Fruit fly (Drosophila melanogaster): Measurements from ENCODE around the gene CG2202.

Gene CG2202

dm6 chrX:10857376-10857775 is 8.8 kb downstream of the CG2202 start, which contains the start of the genes sofe and CG2186 (continued):
- TF ChIP-seq Stat92E (GFP tag; optimal IDR thresholded peaks at IDR 0.05) (peak in 1 of 3 experiments; percentile 25), mam (GFP tag; optimal IDR thresholded peaks at IDR 0.05) (peak; percentile 75), Dad (GFP tag; optimal IDR thresholded peaks at IDR 0.05) (no peak), Optix (GFP tag; IDR thresholded peaks at IDR 0.05) (no peak), corto (GFP tag; optimal IDR thresholded peaks at IDR 0.05) (no peak), ranshi (GFP tag; IDR thresholded peaks at IDR 0.05) (0 out of 2 replicates have a peak, but pooled peaks have one; percentile 10), CkIIα-i1 (GFP tag; IDR thresholded peaks at IDR 0.05) (no peak), CG13296 (GFP tag; optimal IDR thresholded peaks at IDR 0.05) (no peak), gsb (GFP tag; IDR thresholded peaks at IDR 0.05) (no peak), amos (GFP tag; IDR thresholded peaks at IDR 0.05; ENCODE audit: partially characterized antibody) (peak; percentile 85), CG17802 (tag; optimal IDR thresholded peaks at IDR 0.05) (no peak), wdn (GFP tag; IDR thresholded peaks at IDR 0.05) (no peak), Ssrp (tag; optimal IDR thresholded peaks at IDR 0.05) (peak; percentile 34), tna (GFP tag; IDR thresholded peaks at IDR 0.05; ENCODE audit: partially characterized antibody) (peak; percentile 70), D (optimal IDR thresholded peaks at IDR 0.05) (no peak), D (GFP tag; optimal IDR thresholded peaks at IDR 0.05) (no peak), vfl (GFP tag; optimal IDR thresholded peaks at IDR 0.05) (peak; percentile 44), CG6654 (GFP tag; optimal IDR thresholded peaks at IDR 0.05) (peak; percentile 81), CG4820 (GFP tag; optimal IDR thresholded peaks at IDR 0.05) (peak; percentile 11), sr (GFP tag; IDR thresholded peaks at IDR 0.05) (no peak), bigmax (GFP tag; optimal IDR thresholded peaks at IDR 0.05) (no peak), CG6765 (GFP tag; optimal IDR thresholded peaks at IDR 0.05) (no peak), CG2120 (GFP tag; optimal IDR thresholded peaks at IDR 0.05) (peak; percentile 78), CG8924 (tag; optimal IDR thresholded peaks at IDR 0.05) (peak; percentile 33), Abd-B (GFP tag; optimal IDR thresholded peaks at IDR 0.05) (peak; percentile 35), CG15073 (GFP tag; optimal IDR thresholded peaks at IDR 0.05) (no peak), CG2202 (tag; optimal IDR thresholded peaks at IDR 0.05) (peak; percentile 34), CG8290 (GFP tag; optimal IDR thresholded peaks at IDR 0.05) (peak; percentile 17), CG8290 (tag; optimal IDR thresholded peaks at IDR 0.05) (no peak), CG8388 (GFP tag; optimal IDR thresholded peaks at IDR 0.05) (peak; percentile 29), CTCF (GFP tag; optimal IDR thresholded peaks at IDR 0.05) (peak; percentile 2), prd (optimal IDR thresholded peaks at IDR 0.05) (no peak), prd (GFP tag; IDR thresholded peaks at IDR 0.05) (peak; percentile 67), Gug (GFP tag; IDR thresholded peaks at IDR 0.05) (peak; percentile 18; the same call in 1 of the 4 replicates), CG1233 (GFP tag; optimal IDR thresholded peaks at IDR 0.05) (no peak), H15 (GFP tag; IDR thresholded peaks at IDR 0.05) (no peak), CG34224 (GFP tag; IDR thresholded peaks at IDR 0.05; ENCODE audit: partially characterized antibody) (peak; percentile 70)

- no peak for TF ChIP-seq CG8290 (GFP tag; optimal IDR thresholded peaks at IDR 0.05)
- no peak for TF ChIP-seq CG8290 (tag; optimal IDR thresholded peaks at IDR 0.05)
- no peak for TF ChIP-seq eyg (GFP tag; optimal IDR thresholded peaks at IDR 0.05)
- peak; percentile 6 for TF ChIP-seq D (optimal IDR thresholded peaks at IDR 0.05)
- no peak for TF ChIP-seq D (GFP tag; optimal IDR thresholded peaks at IDR 0.05)
- TF ChIP-seq oc (tag; optimal IDR thresholded peaks at IDR 0.05): no peak
- peak; percentile 76 for TF ChIP-seq CG8478 (optimal IDR thresholded peaks at IDR 0.05)
- peak; percentile 38 for TF ChIP-seq sug (tag; optimal IDR thresholded peaks at IDR 0.05)
- peak; percentile 75 for TF ChIP-seq sr (GFP tag; IDR thresholded peaks at IDR 0.05)
- peak in 1 of 2 experiments; percentile 18 for TF ChIP-seq Pdp1 (GFP tag; optimal IDR thresholded peaks at IDR 0.05)
- peak; percentile 81 for TF ChIP-seq MESR4 (GFP tag; optimal IDR thresholded peaks at IDR 0.05)
- peak; percentile 96 for TF ChIP-seq cg (GFP tag; optimal IDR thresholded peaks at IDR 0.05)
- peak; percentile 62 for TF ChIP-seq YL-1 (GFP tag; optimal IDR thresholded peaks at IDR 0.05)
- TF ChIP-seq Optix (GFP tag; IDR thresholded peaks at IDR 0.05): no peak
- TF ChIP-seq CG32767 (GFP tag; IDR thresholded peaks at IDR 0.05): peak; percentile 57; the same call in 1 of the 2 replicates
- peak; percentile 14 for TF ChIP-seq sd (tag; optimal IDR thresholded peaks at IDR 0.05)
- TF ChIP-seq crol (GFP tag; IDR thresholded peaks at IDR 0.05): peak; percentile 85
- TF ChIP-seq Sin3A (optimal IDR thresholded peaks at IDR 0.05): peak; percentile 14
Measured at dm6 chrX:10857853-10858252, 9.3 kb downstream of the CG2202 start.
